Fruit fly (Drosophila melanogaster): ENCODE measurements around the gene Cont.

- TF ChIP-seq CG8301 (tag; optimal IDR thresholded peaks at IDR 0.05) (no peak), EcR (GFP tag; optimal IDR thresholded peaks at IDR 0.05) (no peak), Snoo (tag; optimal IDR thresholded peaks at IDR 0.05) (no peak), Pif1B (GFP tag; optimal IDR thresholded peaks at IDR 0.05) (no peak), CG8159 (tag; optimal IDR thresholded peaks at IDR 0.05) (no peak), CG9948 (tag; optimal IDR thresholded peaks at IDR 0.05) (no peak), CG14655 (GFP tag; optimal IDR thresholded peaks at IDR 0.05) (no peak), CG17806 (tag; optimal IDR thresholded peaks at IDR 0.05) (no peak), CG32121 (GFP tag; IDR thresholded peaks at IDR 0.05) (0 out of 2 replicates have a peak, but pooled peaks have one; percentile 14)
Observed at dm6 chr3R:4428585-4429464, 47.7 kb downstream of the Cont start, which contains the start of gene srl.

Data from whole organism, pupa.